Worm (Caenorhabditis elegans) whole organism, young adult: Measurements from ENCODE around the gene asb-2.

ENCODE experiments used
- C17E4.6 ChIP-seq: fragments of 200-800 bp; sonication (Bioruptor generic); IDR thresholded peaks from 2 replicates; pipeline ENCODE4 v1.3.6; 2022; ENCODE audit warnings: missing genetic modification reagents, missing genetic modification characterization, missing compliant biosample characterization
- D2030.7 ChIP-seq: fragments of 200-800 bp; sonication (Bioruptor generic); IDR thresholded peaks from 2 replicates; pipeline ENCODE4 v1.3.6; 2022; ENCODE audit warnings: missing genetic modification reagents, missing genetic modification characterization, missing compliant biosample characterization
- F22D6.2 ChIP-seq: sonication (generic microtip); optimal IDR thresholded peaks from 2 replicates; lab custom pipeline; 2016; ENCODE audit warnings: mild to moderate bottlenecking, missing genetic modification characterization, missing compliant biosample characterization
- F37B4.10 ChIP-seq: fragments of 200-800 bp; sonication (Bioruptor generic); IDR thresholded peaks from 2 replicates; pipeline ENCODE4 v1.3.6; 2022; ENCODE audit warnings: missing genetic modification characterization, missing compliant biosample characterization
- F57A8.1 ChIP-seq: fragments of 200-800 bp; sonication (Bioruptor generic); optimal IDR thresholded peaks from 2 replicates; lab custom pipeline; 2018; ENCODE audit warnings: mild to moderate bottlenecking, missing genetic modification characterization, moderate library complexity, missing compliant biosample characterization
- F57C9.4 ChIP-seq: sonication (generic microtip); optimal IDR thresholded peaks from 2 replicates; lab custom pipeline; 2017; ENCODE audit warnings: mild to moderate bottlenecking, missing genetic modification characterization, missing compliant biosample characterization
- K11D2.4 ChIP-seq: fragments of 200-800 bp; sonication (Bioruptor generic); IDR thresholded peaks from 2 replicates; pipeline ENCODE4 v1.3.6; 2022; ENCODE audit warnings: missing genetic modification reagents, missing genetic modification characterization, missing compliant biosample characterization
- K12H6.12 ChIP-seq: fragments of 200-800 bp; sonication (Bioruptor generic); optimal IDR thresholded peaks from 2 replicates; lab custom pipeline; 2018; ENCODE audit warnings: mild to moderate bottlenecking, missing genetic modification characterization, missing compliant biosample characterization
- Y53F4B.3 ChIP-seq: fragments of 200-800 bp; sonication (Bioruptor generic); IDR thresholded peaks from 2 replicates; pipeline ENCODE4 v1.3.6; 2022; ENCODE audit warnings: missing genetic modification reagents, missing genetic modification characterization, missing compliant biosample characterization
- Y67H2A.10 ChIP-seq: fragments of 200-800 bp; sonication (Bioruptor generic); conservative IDR thresholded peaks from 2 replicates; pipeline ENCODE4 v1.3.6; 2022; ENCODE audit warnings: missing genetic modification reagents, missing genetic modification characterization, missing compliant biosample characterization
- akir-1 ChIP-seq: fragments of 200-800 bp; sonication (Bioruptor generic); optimal IDR thresholded peaks from 2 replicates; lab custom pipeline; 2018; ENCODE audit warnings: mild to moderate bottlenecking, missing genetic modification characterization, moderate library complexity, missing compliant biosample characterization
- bed-2 ChIP-seq: fragments of 200-800 bp; sonication (Bioruptor generic); IDR thresholded peaks from 2 replicates; pipeline ENCODE4 v1.3.6; 2022; ENCODE audit warnings: missing genetic modification reagents, missing genetic modification characterization, missing compliant biosample characterization
- cebp-1 ChIP-seq, 2 experiments: fragments of 200-800 bp in 1 of 2; sonication (Bioruptor generic) in 1 of 2; sonication (generic microtip) in 1 of 2; IDR thresholded peaks in 1 of 2; optimal IDR thresholded peaks in 1 of 2; 2 replicates each; pipeline versions ENCODE4 v1.3.6 to Lab custom; 2017 to 2022; ENCODE audit warnings: missing compliant biosample characterization in 2 of 2, missing genetic modification characterization in 2 of 2, mild to moderate bottlenecking in 1 of 2, missing genetic modification reagents in 1 of 2, moderate library complexity in 1 of 2
- cebp-2 ChIP-seq: fragments of 200-800 bp; sonication (Bioruptor generic); IDR thresholded peaks from 2 replicates; pipeline ENCODE4 v1.3.6; 2022; ENCODE audit warnings: missing genetic modification characterization, missing compliant biosample characterization
- ceh-27 ChIP-seq: fragments of 200-800 bp; sonication (Bioruptor generic); optimal IDR thresholded peaks from 2 replicates; lab custom pipeline; 2018; ENCODE audit warnings: mild to moderate bottlenecking, missing genetic modification characterization, moderate library complexity, missing compliant biosample characterization
- ceh-58 ChIP-seq: fragments of 200-800 bp; sonication (Bioruptor generic); IDR thresholded peaks from 2 replicates; pipeline ENCODE4 v1.3.6; 2022; ENCODE audit warnings: missing genetic modification characterization, missing compliant biosample characterization
- dox-1 ChIP-seq: fragments of 200-800 bp; sonication (Bioruptor generic); IDR thresholded peaks from 2 replicates; pipeline ENCODE4 v1.3.6; 2022; ENCODE audit warnings: missing genetic modification reagents, missing genetic modification characterization, missing compliant biosample characterization
- dpl-1 ChIP-seq: fragments of 150-350 bp; optimal IDR thresholded peaks from 2 replicates; lab custom pipeline; 2014; ENCODE audit warnings: missing biosample characterization, missing genetic modification reagents, missing genetic modification characterization
- efl-1 ChIP-seq: fragments of 150-350 bp; optimal IDR thresholded peaks from 2 replicates; lab custom pipeline; 2014; ENCODE audit warnings: missing biosample characterization, missing genetic modification reagents, missing genetic modification characterization
- egrh-3 ChIP-seq: fragments of 200-800 bp; sonication (Bioruptor generic); IDR thresholded peaks from 2 replicates; pipeline ENCODE4 v1.3.6; 2022; ENCODE audit warnings: missing genetic modification reagents, missing genetic modification characterization, missing compliant biosample characterization
- ekl-4 ChIP-seq: fragments of 200-800 bp; sonication (Bioruptor generic); IDR thresholded peaks from 2 replicates; pipeline ENCODE4 v1.3.6; 2022; ENCODE audit warnings: missing genetic modification reagents, missing genetic modification characterization, missing compliant biosample characterization
- fkh-3 ChIP-seq: sonication (generic microtip); optimal IDR thresholded peaks from 2 replicates; lab custom pipeline; 2016; ENCODE audit warnings: mild to moderate bottlenecking, missing genetic modification characterization, missing compliant biosample characterization
- gei-17 ChIP-seq: fragments of 200-800 bp; sonication (Bioruptor generic); optimal IDR thresholded peaks from 2 replicates; lab custom pipeline; 2018; ENCODE audit warnings: mild to moderate bottlenecking, missing genetic modification characterization, missing compliant biosample characterization
- him-1 ChIP-seq: sonication (generic microtip); optimal IDR thresholded peaks from 2 replicates; lab custom pipeline; 2016; ENCODE audit warnings: missing genotype, missing genetic modification reagents, missing genetic modification characterization, missing compliant biosample characterization
- hlh-12 ChIP-seq: sonication (generic microtip); optimal IDR thresholded peaks from 2 replicates; lab custom pipeline; 2016; ENCODE audit warnings: missing genetic modification characterization, missing compliant biosample characterization
- hmg-1.2 ChIP-seq: fragments of 200-800 bp; sonication (Bioruptor generic); IDR thresholded peaks from 2 replicates; pipeline ENCODE4 v1.3.6; 2022; ENCODE audit warnings: missing genetic modification reagents, missing genetic modification characterization, missing compliant biosample characterization
- hsf-1 ChIP-seq: fragments of 200-800 bp; sonication (Bioruptor generic); IDR thresholded peaks from 2 replicates; pipeline ENCODE4 v1.3.6; 2022; ENCODE audit warnings: missing genetic modification reagents, missing genetic modification characterization, missing compliant biosample characterization
- lag-1 ChIP-seq: fragments of 200-800 bp; sonication (Bioruptor generic); IDR thresholded peaks from 2 replicates; pipeline ENCODE4 v1.3.6; 2022; ENCODE audit warnings: missing genetic modification reagents, missing genetic modification characterization, missing compliant biosample characterization
- lin-35 ChIP-seq, 3 experiments: fragments of 150-350 bp in 2 of 3; sonication (generic microtip) in 1 of 3; optimal IDR thresholded peaks; 2 replicates each; lab custom pipeline; 2014 to 2018; ENCODE audit warnings: missing biosample characterization in 3 of 3, missing genetic modification characterization in 3 of 3, missing genetic modification reagents in 3 of 3
- lin-54 ChIP-seq: fragments of 200-800 bp; sonication (Bioruptor generic); optimal IDR thresholded peaks from 2 replicates; lab custom pipeline; 2018; ENCODE audit warnings: mild to moderate bottlenecking, missing genetic modification characterization, missing compliant biosample characterization
- lsy-27 ChIP-seq: sonication (generic microtip); optimal IDR thresholded peaks from 2 replicates; lab custom pipeline; 2017; ENCODE audit warnings: missing genetic modification characterization, mild to moderate bottlenecking, missing compliant biosample characterization, antibody characterized with exemption, missing genotype, borderline replicate concordance; ENCODE audit not compliant: insufficient read depth
- madf-10 ChIP-seq: sonication (generic microtip); optimal IDR thresholded peaks from 2 replicates; lab custom pipeline; 2016; ENCODE audit warnings: mild to moderate bottlenecking, missing genetic modification characterization, missing compliant biosample characterization
- madf-8 ChIP-seq: fragments of 200-800 bp; sonication (Bioruptor generic); conservative IDR thresholded peaks from 2 replicates; pipeline ENCODE4 v1.3.6; 2022; ENCODE audit warnings: missing genetic modification reagents, missing genetic modification characterization, missing compliant biosample characterization
- mcd-1 ChIP-seq: fragments of 200-800 bp; sonication (Bioruptor generic); IDR thresholded peaks from 2 replicates; pipeline ENCODE4 v1.3.6; 2022; ENCODE audit warnings: missing genetic modification reagents, missing genetic modification characterization, missing compliant biosample characterization
- mel-28 ChIP-seq: sonication (generic microtip); optimal IDR thresholded peaks from 2 replicates; lab custom pipeline; 2016; ENCODE audit warnings: borderline replicate concordance, mild to moderate bottlenecking, missing genetic modification characterization, missing compliant biosample characterization
- mes-4 ChIP-seq: sonication (generic microtip); optimal IDR thresholded peaks from 2 replicates; lab custom pipeline; 2016; ENCODE audit warnings: missing genotype, missing genetic modification characterization, missing compliant biosample characterization
- mxl-1 ChIP-seq: sonication (generic microtip); optimal IDR thresholded peaks from 2 replicates; lab custom pipeline; 2016; ENCODE audit warnings: missing genetic modification characterization, missing compliant biosample characterization
- nfya-2 ChIP-seq: fragments of 200-800 bp; sonication (Bioruptor generic); IDR thresholded peaks from 2 replicates; pipeline ENCODE4 v1.3.6; 2022; ENCODE audit warnings: missing genetic modification reagents, missing genetic modification characterization, missing compliant biosample characterization
- nhr-27 ChIP-seq: fragments of 200-800 bp; sonication (Bioruptor generic); optimal IDR thresholded peaks from 2 replicates; lab custom pipeline; 2018; ENCODE audit warnings: mild to moderate bottlenecking, missing genetic modification characterization, moderate library complexity, missing compliant biosample characterization
- pha-4 ChIP-seq: fragments of 150-350 bp; sonication (generic microtip); optimal IDR thresholded peaks from 2 replicates; lab custom pipeline; 2014; ENCODE audit warnings: missing biosample characterization, missing genetic modification reagents, missing genetic modification characterization
- sea-2 ChIP-seq: fragments of 200-800 bp; sonication (Bioruptor generic); IDR thresholded peaks from 2 replicates; pipeline ENCODE4 v1.3.6; 2022; ENCODE audit warnings: missing genetic modification characterization, missing compliant biosample characterization
- snpc-3.4 ChIP-seq: sonication (generic microtip); optimal IDR thresholded peaks from 2 replicates; lab custom pipeline; 2017; ENCODE audit warnings: missing genetic modification characterization, mild to moderate bottlenecking, missing compliant biosample characterization, antibody characterized with exemption, moderate library complexity, missing genotype, missing genetic modification reagents
- tbp1 ChIP-seq: fragments of 200-800 bp; sonication (Bioruptor generic); optimal IDR thresholded peaks from 2 replicates; lab custom pipeline; 2018; ENCODE audit warnings: mild to moderate bottlenecking, missing genetic modification characterization, missing compliant biosample characterization
- unc-62 ChIP-seq: fragments of 150-350 bp; optimal IDR thresholded peaks from 2 replicates; lab custom pipeline; 2014; ENCODE audit warnings: missing biosample characterization, missing genetic modification reagents, missing genetic modification characterization
- zfh-2 ChIP-seq: fragments of 200-800 bp; sonication (Bioruptor generic); conservative IDR thresholded peaks from 2 replicates; pipeline ENCODE4 v1.3.6; 2022; ENCODE audit warnings: missing genetic modification reagents, missing genetic modification characterization, missing compliant biosample characterization
- zim-3 ChIP-seq: sonication (generic microtip); optimal IDR thresholded peaks from 2 replicates; lab custom pipeline; 2017; ENCODE audit warnings: mild to moderate bottlenecking, missing genetic modification characterization, moderate library complexity, missing compliant biosample characterization
- ztf-18 ChIP-seq: sonication (generic microtip); optimal IDR thresholded peaks from 2 replicates; lab custom pipeline; 2016; ENCODE audit warnings: missing genotype, mild to moderate bottlenecking, missing genetic modification characterization, missing compliant biosample characterization
- ztf-25 ChIP-seq: fragments of 200-800 bp; sonication (Bioruptor generic); IDR thresholded peaks from 2 replicates; pipeline ENCODE4 v1.3.6; 2022; ENCODE audit warnings: missing genetic modification reagents, missing genetic modification characterization, missing compliant biosample characterization
- ztf-3 ChIP-seq: fragments of 200-800 bp; sonication (Bioruptor generic); optimal IDR thresholded peaks from 2 replicates; lab custom pipeline; 2018; ENCODE audit warnings: mild to moderate bottlenecking, missing genetic modification characterization, missing compliant biosample characterization

The asb-2 gene

ce11 chrX:4469297-4469816 lies at the start of gene asb-2 (continued):
- TF ChIP-seq dpl-1 (no peak), hsf-1 (GFP tag; lab: Robert Waterston, UW) (no peak), F37B4.10 (GFP tag; lab: Robert Waterston, UW) (no peak), mel-28 (tag; lab: Kevin White, UChicago) (no peak), akir-1 (GFP tag; lab: Kevin White, UChicago) (no peak), gei-17 (GFP tag; lab: Kevin White, UChicago) (no peak), Y53F4B.3 (no peak), F57A8.1 (GFP tag; lab: Kevin White, UChicago) (no peak), ztf-18 (tag; lab: Kevin White, UChicago) (peak; percentile 19), efl-1 (GFP tag; lab: Kevin White, UChicago) (no peak), mes-4 (tag; lab: Kevin White, UChicago) (no peak), fkh-3 (tag; lab: Kevin White, UChicago) (no peak), lsy-27 (no peak), lag-1 (GFP tag; lab: Robert Waterston, UW) (no peak), ceh-27 (GFP tag; lab: Kevin White, UChicago) (peak; percentile 52), madf-8 (GFP tag; lab: Robert Waterston, UW) (no peak), ceh-58 (GFP tag; lab: Robert Waterston, UW) (no peak), zfh-2 (GFP tag; lab: Robert Waterston, UW) (no peak), ztf-25 (GFP tag; lab: Robert Waterston, UW) (no peak), F57C9.4 (tag; lab: Kevin White, UChicago) (no peak), lin-54 (no peak), mcd-1 (GFP tag; lab: Robert Waterston, UW) (peak; percentile 80), cebp-2 (GFP tag; lab: Robert Waterston, UW) (no peak), K11D2.4 (no peak), D2030.7 (GFP tag; lab: Robert Waterston, UW) (no peak), mxl-1 (tag; lab: Kevin White, UChicago) (no peak), egrh-3 (GFP tag; lab: Robert Waterston, UW) (no peak), nhr-27 (tag; lab: Kevin White, UChicago) (no peak), nfya-2 (GFP tag; lab: Robert Waterston, UW) (no peak), cebp-1 (GFP tag; IDR thresholded peaks at IDR 0.05; lab: Robert Waterston, UW) (0 out of 2 replicates have a peak, but pooled peaks have one; percentile 12), cebp-1 (tag; optimal IDR thresholded peaks at IDR 0.05; lab: Kevin White, UChicago) (peak; percentile 84), dox-1 (no peak), madf-10 (tag; lab: Kevin White, UChicago) (peak; percentile 32), ztf-3 (GFP tag; lab: Kevin White, UChicago) (no peak), Y67H2A.10 (GFP tag; lab: Robert Waterston, UW) (no peak), unc-62 (GFP tag; lab: Kevin White, UChicago) (peak; percentile 30), K12H6.12 (tag; lab: Kevin White, UChicago) (peak; percentile 46), hlh-12 (no peak), lin-35 (GFP tag; optimal IDR thresholded peaks at IDR 0.05; lab: Kevin White, UChicago) (peak in 1 of 3 experiments; percentile 66), snpc-3.4 (tag; lab: Kevin White, UChicago) (no peak), sea-2 (GFP tag; lab: Robert Waterston, UW) (no peak), him-1 (tag; lab: Kevin White, UChicago) (no peak), zim-3 (no peak), tbp1 (peak; percentile 46), F22D6.2 (tag; lab: Kevin White, UChicago) (no peak), hmg-1.2 (GFP tag; lab: Robert Waterston, UW) (peak; percentile 69), bed-2 (no peak), C17E4.6 (GFP tag; lab: Robert Waterston, UW) (no peak), ekl-4 (GFP tag; lab: Robert Waterston, UW) (no peak), pha-4 (peak; percentile 78)
